Worm (Caenorhabditis elegans): ENCODE results near the gene sshk-1.

The sshk-1 gene

DNA sequence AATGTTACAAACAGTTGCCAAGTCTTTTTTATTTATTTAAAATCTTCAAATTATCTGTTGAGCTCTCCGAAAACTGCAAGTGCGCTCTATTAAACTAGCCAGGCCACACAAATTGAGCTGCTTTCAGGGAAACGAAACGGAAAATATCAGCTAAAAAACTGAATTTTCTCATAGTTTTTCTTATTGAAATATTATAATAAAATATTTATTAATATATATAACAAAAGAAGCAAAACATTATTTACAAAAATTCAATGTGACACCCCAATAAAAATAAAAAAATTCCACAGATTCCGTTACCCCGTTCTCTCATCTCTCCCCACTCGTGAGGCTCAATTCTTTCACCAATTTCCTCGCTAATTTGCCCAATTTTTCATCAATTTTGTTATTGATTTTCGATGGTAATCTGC lies 16.6 kb downstream of the sshk-1 start:
- TF ChIP-seq unc-62 (GFP tag; optimal IDR thresholded peaks at IDR 0.05), result no peak

DNA sequence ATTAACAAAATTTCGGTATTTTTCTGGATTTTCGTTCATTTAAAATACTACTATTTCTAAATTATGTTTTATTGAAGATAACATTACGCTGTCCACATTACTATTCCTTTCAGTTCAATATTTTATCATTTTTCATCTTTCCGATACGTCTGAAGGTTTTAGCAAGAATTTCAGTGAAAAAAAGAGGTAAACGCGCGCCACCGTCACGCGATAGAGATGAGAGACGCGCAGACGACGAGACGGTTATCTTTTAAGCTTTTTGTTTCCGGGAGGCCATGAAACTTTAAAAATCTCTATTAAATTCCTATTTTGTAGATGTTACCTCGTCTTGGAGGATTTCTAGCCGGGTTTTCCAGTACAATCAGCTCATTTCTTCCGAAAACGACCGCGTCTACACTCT lies 21.8 kb downstream of the sshk-1 start, which contains the start of gene mrps-12:
Gene mrps-12, plus strand, starts transcription at position 316 of the 400 bp plus-strand sequence.
- no peak for TF ChIP-seq unc-62 (GFP tag; optimal IDR thresholded peaks at IDR 0.05)

DNA sequence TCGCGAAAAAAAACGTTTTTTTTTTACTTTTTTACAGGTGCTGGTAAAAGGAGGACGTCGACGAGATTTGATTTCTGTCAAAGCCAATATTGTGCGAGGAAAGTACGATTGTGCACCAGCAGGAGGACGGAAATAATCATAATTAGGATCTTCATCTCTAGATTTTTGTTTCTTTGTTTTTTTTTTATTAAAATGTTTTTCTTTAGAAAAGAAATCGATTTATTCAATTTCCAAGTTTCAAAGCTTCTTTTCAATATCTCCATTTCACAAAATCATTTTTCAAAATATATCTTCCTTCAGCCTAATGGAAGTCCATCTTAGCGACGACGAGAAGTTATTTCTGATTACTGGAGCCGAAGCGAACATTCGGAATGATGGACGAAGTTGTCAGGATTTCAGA lies 22.6 kb downstream of the sshk-1 start, which contains the start of gene exos-7:
Gene exos-7, plus strand, starts transcription at position 301 of the 400 bp plus-strand sequence.
- no peak for TF ChIP-seq unc-62 (GFP tag; optimal IDR thresholded peaks at IDR 0.05)

DNA sequence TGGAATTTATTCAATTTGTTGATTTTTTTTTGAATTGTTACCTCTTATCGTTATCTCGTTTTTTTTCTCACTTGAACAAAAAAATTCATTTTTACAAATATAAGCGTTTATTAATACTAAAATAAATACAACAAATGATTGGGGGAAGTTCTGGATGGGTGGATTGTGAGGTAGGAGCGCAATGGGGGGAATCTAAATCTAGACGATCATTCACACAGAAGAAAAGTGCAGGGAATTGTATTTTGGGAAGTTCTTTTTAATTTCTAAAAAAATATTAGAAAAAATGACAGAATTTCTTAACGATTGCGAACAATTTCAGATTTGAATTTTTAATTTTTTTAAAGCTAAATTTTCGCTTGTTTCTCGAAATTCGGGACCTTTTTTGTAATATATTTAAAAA lies 25.5 kb downstream of the sshk-1 start:
- TF ChIP-seq unc-62 (GFP tag; optimal IDR thresholded peaks at IDR 0.05), result no peak

DNA sequence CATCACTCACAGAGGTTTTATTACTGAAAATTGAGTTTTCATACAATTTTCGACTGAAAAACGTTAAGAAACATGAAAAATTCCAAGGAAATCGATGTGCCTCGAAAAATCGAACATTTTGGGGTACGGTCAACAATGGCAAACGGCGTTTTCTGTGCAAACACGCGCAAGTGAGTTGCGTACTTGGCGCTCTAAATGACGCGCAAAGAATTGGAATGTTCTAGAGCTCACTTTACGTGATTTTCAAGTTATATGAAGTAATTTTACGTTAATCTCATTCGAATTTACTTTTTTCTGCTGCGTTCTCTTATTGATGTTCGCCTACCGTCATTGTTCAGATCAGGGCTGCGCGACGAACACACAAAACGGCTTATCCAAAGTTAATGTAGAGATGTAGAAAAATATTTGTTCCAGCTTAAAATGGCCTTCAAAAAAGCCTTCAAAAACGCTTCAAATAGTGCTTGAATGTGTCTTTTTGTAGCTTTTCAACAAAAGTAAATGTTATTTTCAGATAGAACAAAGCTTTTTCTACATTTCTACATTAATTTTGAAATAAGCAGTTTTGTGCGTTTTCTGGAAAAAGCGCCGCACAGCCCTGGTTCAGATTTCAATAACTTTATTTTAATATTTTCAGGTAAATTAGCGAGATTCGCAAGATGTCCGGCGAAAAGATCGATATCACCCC lies 29.7 kb downstream of the sshk-1 start, which contains the start of the genes F31D4.2 and fkb-6:
Gene F31D4.2, minus strand, starts transcription at position 23 of the 685 bp plus-strand sequence.
Gene fkb-6, plus strand, starts transcription at position 635 of the 685 bp plus-strand sequence.
- TF ChIP-seq unc-62 (GFP tag; optimal IDR thresholded peaks at IDR 0.05), result no peak

DNA sequence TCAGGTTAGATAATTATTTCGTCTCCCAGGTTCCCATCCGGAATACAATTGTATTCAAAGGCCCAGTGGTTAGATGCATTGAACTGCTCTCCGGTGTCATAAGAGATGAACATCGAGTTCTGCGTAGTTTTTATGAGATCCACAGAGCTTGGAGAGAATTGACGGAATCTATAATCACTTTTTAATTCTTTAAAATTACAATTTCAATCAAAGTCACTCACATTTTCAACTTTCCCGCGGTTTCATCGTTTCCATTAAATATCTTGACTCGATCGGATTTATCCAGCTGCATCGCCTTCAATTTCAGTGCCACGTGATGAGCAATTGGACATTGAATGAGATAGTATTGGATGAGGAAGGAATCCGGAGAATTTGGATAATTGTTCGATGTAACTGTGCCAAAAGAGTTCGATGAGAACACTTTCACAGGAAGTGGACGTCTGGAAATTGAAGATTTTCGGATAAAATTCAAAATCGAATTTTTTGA lies 31.8 kb downstream of the sshk-1 start:
- no peak for TF ChIP-seq unc-62 (GFP tag; optimal IDR thresholded peaks at IDR 0.05)

DNA sequence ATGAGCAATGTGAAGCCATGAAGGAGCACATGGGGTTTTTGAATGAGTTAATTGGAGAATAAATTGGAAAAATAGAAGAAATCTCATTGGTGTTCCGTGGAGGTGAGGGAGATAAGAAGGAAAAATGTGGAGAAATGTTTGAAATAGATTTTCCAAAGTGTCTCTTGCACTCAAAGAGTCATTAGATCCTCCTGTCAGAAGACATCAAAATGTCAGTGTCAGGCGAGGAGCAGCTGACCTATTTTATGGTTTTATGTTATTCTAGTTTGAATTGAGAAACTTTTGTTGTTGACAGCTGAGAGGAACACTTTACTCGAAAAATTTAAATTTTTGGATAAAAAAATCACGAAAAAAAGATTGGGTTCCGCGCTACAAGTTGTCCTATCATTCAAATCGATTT lies 34.6 kb downstream of the sshk-1 start, which contains the start of gene clec-264:
Gene clec-264, minus strand, starts transcription at position 122 of the 400 bp plus-strand sequence.
- TF ChIP-seq unc-62 (GFP tag; optimal IDR thresholded peaks at IDR 0.05), result no peak

DNA sequence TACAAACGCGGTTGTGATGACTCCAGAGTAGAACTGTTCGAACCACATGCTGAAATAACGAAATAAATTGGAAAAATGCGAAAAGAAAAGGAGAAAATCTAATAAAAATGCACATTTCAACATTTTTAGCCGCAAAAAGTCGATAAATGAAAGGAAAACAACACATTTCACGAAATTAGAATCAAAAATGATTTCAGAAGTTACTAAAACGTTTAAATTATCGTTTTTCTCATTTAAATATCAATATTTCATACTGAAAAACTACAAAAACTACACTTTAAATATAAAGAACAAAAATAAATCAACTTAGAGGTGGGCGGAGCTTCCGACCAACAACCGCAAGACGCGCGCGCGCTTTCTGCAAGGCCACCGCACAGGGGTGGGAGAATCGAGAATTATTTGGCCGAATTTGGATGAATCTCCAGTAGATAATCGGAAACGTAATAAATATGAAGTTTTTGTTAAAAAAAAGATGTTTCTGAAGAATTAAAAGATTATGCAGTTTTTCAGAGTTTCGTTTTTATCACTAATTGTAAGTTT lies 36.0 kb downstream of the sshk-1 start, which contains the start of gene ndua-1:
Gene ndua-1, minus strand, starts transcription at position 51 of the 540 bp plus-strand sequence.
- TF ChIP-seq unc-62 (GFP tag; optimal IDR thresholded peaks at IDR 0.05), result no peak

DNA sequence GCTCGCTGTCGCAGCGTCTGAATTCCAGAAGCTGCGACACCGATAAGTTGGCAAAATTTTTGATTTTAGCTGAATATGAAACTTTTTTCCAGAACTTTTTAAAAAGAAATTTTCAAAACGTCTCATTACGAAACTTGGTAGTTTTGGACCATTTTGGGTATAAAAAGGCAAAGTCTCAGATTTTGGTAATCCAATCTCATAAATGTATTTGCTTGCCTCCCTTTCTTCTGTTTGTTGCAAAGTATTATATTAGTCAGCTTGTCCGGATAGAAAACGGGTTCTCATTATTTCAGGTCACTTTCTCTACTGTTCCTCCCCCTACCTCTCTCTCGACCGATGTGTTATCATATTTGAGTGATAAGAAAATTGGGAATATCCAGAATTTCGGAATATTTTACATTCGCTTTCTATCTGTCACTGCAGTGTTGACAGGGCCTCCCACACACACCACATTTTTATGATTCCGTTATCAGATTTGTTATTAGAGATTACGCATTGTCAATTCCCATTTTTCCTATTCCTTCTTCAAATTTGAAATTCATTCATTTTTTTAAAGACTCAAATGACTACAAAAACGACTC lies 37.7 kb downstream of the sshk-1 start, which contains the start of gene F31D4.5:
Gene F31D4.5, plus strand, starts transcription at position 491 of the 581 bp plus-strand sequence.
- TF ChIP-seq unc-62 (GFP tag; optimal IDR thresholded peaks at IDR 0.05), result no peak

DNA sequence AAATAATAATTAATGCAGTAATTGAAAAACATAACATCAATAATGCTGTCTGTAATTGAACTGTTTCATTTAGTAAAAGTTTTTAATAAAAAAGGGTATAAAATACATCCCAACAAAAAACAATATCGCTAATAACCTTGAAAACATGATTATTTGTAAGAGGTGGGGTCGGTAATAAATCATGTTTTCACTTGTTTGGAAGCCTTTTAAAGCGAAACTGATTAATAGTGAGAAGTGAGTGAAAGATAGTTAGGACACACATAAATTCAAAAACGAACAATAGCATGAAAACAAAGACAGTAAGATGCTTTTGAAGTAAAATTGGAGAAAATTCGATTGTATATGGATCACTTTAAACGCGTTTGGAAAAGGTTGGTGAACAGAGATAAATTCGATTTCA lies 45.1 kb downstream of the sshk-1 start, which contains the start of gene try-4:
Gene try-4, minus strand, starts transcription at position 74 of the 400 bp plus-strand sequence.
- TF ChIP-seq unc-62 (GFP tag; optimal IDR thresholded peaks at IDR 0.05), result no peak

DNA sequence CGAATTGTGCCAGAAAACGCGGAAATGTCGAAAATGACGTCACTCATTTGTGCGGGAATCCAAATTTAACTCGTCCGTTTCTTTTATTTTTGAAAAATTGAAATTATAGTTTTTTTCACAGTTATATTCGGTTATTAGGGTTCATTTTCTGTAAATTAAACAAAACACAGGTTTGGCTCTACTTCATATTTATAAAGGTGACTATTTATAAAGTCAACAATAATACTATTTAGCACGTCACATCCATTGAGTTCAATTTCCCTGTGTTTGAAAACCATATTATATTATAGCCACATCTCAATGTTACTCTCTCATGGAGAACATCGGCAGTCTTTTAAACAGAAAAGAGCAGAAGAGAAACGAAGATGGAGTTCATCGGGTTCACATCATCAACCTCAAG lies 46.7 kb downstream of the sshk-1 start, which contains the start of gene twk-35:
Gene twk-35, plus strand, starts transcription at position 301 of the 400 bp plus-strand sequence.
- TF ChIP-seq unc-62 (GFP tag; optimal IDR thresholded peaks at IDR 0.05), result no peak

All from whole organism, dauer.